Worm (Caenorhabditis elegans) whole organism, L1 larva: ENCODE data around the gene mog-1.

Source experiments
- ama-1 ChIP-seq: fragments of 150-350 bp; optimal IDR thresholded peaks from 2 replicates; lab custom pipeline; 2014
- ces-1 ChIP-seq: fragments of 150-350 bp; optimal IDR thresholded peaks from 2 replicates; lab custom pipeline; 2014; ENCODE audit warnings: missing biosample characterization, missing genetic modification reagents, missing genetic modification characterization
- dpl-1 ChIP-seq, 3 experiments: fragments of 150-350 bp in 2 of 3; sonication (generic microtip) in 1 of 3; optimal IDR thresholded peaks; 2 replicates each; lab custom pipeline; 2014 to 2017; ENCODE audit warnings: missing biosample characterization in 3 of 3, missing genetic modification characterization in 3 of 3, missing genetic modification reagents in 3 of 3
- efl-3 ChIP-seq: fragments of 200-800 bp; sonication (Bioruptor generic); optimal IDR thresholded peaks from 2 replicates; lab custom pipeline; 2018; ENCODE audit warnings: mild to moderate bottlenecking, missing genetic modification characterization, missing compliant biosample characterization
- egl-13 ChIP-seq: sonication (generic microtip); optimal IDR thresholded peaks from 2 replicates; lab custom pipeline; 2016; ENCODE audit warnings: missing genotype, missing genetic modification reagents, missing genetic modification characterization, missing compliant biosample characterization
- lin-13 ChIP-seq: fragments of 150-350 bp; optimal IDR thresholded peaks from 2 replicates; lab custom pipeline; 2014; ENCODE audit warnings: missing biosample characterization, missing genetic modification reagents, missing genetic modification characterization
- lin-14 ChIP-seq: fragments of 200-800 bp; sonication (Bioruptor generic); optimal IDR thresholded peaks from 2 replicates; lab custom pipeline; 2018; ENCODE audit warnings: mild to moderate bottlenecking, missing genetic modification characterization, moderate library complexity, missing compliant biosample characterization
- mab-9 ChIP-seq: fragments of 200-800 bp; sonication (Bioruptor generic); IDR thresholded peaks from 2 replicates; pipeline ENCODE4 v1.3.6; 2022; ENCODE audit warnings: missing genetic modification reagents, missing genetic modification characterization, missing compliant biosample characterization
- mep-1 ChIP-seq: fragments of 150-350 bp; optimal IDR thresholded peaks from 2 replicates; lab custom pipeline; 2014; ENCODE audit warnings: missing biosample characterization, missing genetic modification characterization
- nhr-19 ChIP-seq: fragments of 200-800 bp; sonication (Bioruptor generic); conservative IDR thresholded peaks from 2 replicates; pipeline ENCODE4 v1.3.6; 2022; ENCODE audit warnings: missing genetic modification characterization, missing compliant biosample characterization
- nhr-76 ChIP-seq: sonication (generic microtip); optimal IDR thresholded peaks from 2 replicates; lab custom pipeline; 2017; ENCODE audit warnings: missing biosample characterization, missing genetic modification characterization
- skn-1 ChIP-seq: fragments of 150-350 bp; optimal IDR thresholded peaks from 2 replicates; lab custom pipeline; 2014; ENCODE audit warnings: missing biosample characterization, missing genetic modification characterization
- unc-130 ChIP-seq: fragments of 150-350 bp; optimal IDR thresholded peaks from 2 replicates; lab custom pipeline; 2017; ENCODE audit warnings: missing biosample characterization, missing genetic modification characterization, inconsistent platforms
- zag-1 ChIP-seq: fragments of 150-350 bp; optimal IDR thresholded peaks from 2 replicates; lab custom pipeline; 2014; ENCODE audit warnings: missing biosample characterization, missing genetic modification characterization

ce11 chrIII:9956665-9957401, 818 bp upstream of the mog-1 start, which contains the start of gene alx-1:
- TF ChIP-seq ces-1 (GFP tag; lab: Kevin White, UChicago) (no peak), ama-1 (lab: Kevin White, UChicago) (no peak), dpl-1 (GFP tag; optimal IDR thresholded peaks at IDR 0.05; lab: Kevin White, UChicago) (no peak), skn-1 (tag; lab: Kevin White, UChicago) (peak; percentile 69), efl-3 (GFP tag; lab: Kevin White, UChicago) (no peak), zag-1 (no peak), unc-130 (no peak), lin-14 (GFP tag; lab: Kevin White, UChicago) (no peak), nhr-76 (no peak), mab-9 (GFP tag; lab: Robert Waterston, UW) (no peak), nhr-19 (GFP tag; lab: Robert Waterston, UW) (no peak), mep-1 (tag; lab: Kevin White, UChicago) (no peak), egl-13 (no peak), lin-13 (GFP tag; lab: Kevin White, UChicago) (no peak)
